Fruit fly (Drosophila melanogaster): Measurements from ENCODE around the gene Doc3.

The Doc3 gene

DNA sequence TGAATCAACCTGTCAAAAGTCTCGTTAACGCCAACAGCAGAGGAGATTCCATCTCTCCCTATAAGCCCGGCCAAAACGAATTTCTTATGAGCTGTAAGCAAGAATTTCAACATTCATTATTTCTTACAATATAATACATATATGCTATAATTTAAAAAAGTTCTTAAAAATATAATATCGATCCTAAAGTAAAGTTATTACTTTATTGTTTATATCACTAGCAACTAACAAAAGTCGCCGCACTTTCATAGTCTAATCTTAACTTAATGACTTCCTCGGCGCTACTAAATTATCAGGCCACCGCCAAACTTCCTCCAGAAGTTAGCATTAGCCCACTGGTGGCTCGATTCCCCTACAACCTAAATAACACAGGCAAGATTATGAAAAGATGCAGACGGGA is 28.5 kb downstream of the Doc3 start (continued):
- no peak for TF ChIP-seq jing (GFP tag; optimal IDR thresholded peaks at IDR 0.05)
- no peak for TF ChIP-seq B-H2 (GFP tag; optimal IDR thresholded peaks at IDR 0.05)
- peak; percentile 50 for TF ChIP-seq CG2712 (tag; optimal IDR thresholded peaks at IDR 0.05)
- TF ChIP-seq Sox102F (GFP tag; optimal IDR thresholded peaks at IDR 0.05): peak; percentile 38
- no peak for TF ChIP-seq E2f2 (GFP tag; IDR thresholded peaks at IDR 0.05)
- no peak for TF ChIP-seq CG31224 (GFP tag; IDR thresholded peaks at IDR 0.05)
- no peak for TF ChIP-seq Tbp (GFP tag; optimal IDR thresholded peaks at IDR 0.05)
- peak; percentile 3 for TF ChIP-seq ATbp (GFP tag; optimal IDR thresholded peaks at IDR 0.05)
- no peak for TF ChIP-seq dm (GFP tag; optimal IDR thresholded peaks at IDR 0.05)
- TF ChIP-seq nmo (GFP tag; optimal IDR thresholded peaks at IDR 0.05): peak; percentile 60
- no peak for TF ChIP-seq Gug (GFP tag; IDR thresholded peaks at IDR 0.05)
- peak; percentile 64 for TF ChIP-seq dmrt99B (tag; optimal IDR thresholded peaks at IDR 0.05)
- no peak for TF ChIP-seq CG30431 (GFP tag; optimal IDR thresholded peaks at IDR 0.05)
- no peak for TF ChIP-seq dpn (GFP tag; optimal IDR thresholded peaks at IDR 0.05)
- no peak for TF ChIP-seq schlank (tag; optimal IDR thresholded peaks at IDR 0.05)
- TF ChIP-seq lbe (GFP tag; optimal IDR thresholded peaks at IDR 0.05): peak; percentile 19
- no peak for TF ChIP-seq Trl (optimal IDR thresholded peaks at IDR 0.05)
- TF ChIP-seq Trl (GFP tag; optimal IDR thresholded peaks at IDR 0.05): no peak
- TF ChIP-seq CG6854 (GFP tag; optimal IDR thresholded peaks at IDR 0.05): no peak
- TF ChIP-seq CG14050 (GFP tag; IDR thresholded peaks at IDR 0.05): no peak
- no peak for TF ChIP-seq CG2120 (GFP tag; optimal IDR thresholded peaks at IDR 0.05)
- no peak for TF ChIP-seq Fer2 (tag; optimal IDR thresholded peaks at IDR 0.05)
- no peak for TF ChIP-seq Six4 (GFP tag; optimal IDR thresholded peaks at IDR 0.05)
- TF ChIP-seq CG18262 (tag; optimal IDR thresholded peaks at IDR 0.05): peak; percentile 56
- no peak for TF ChIP-seq Rfx (GFP tag; IDR thresholded peaks at IDR 0.05)
- TF ChIP-seq Xrp1 (GFP tag; IDR thresholded peaks at IDR 0.05): 0 out of 2 replicates have a peak, but pooled peaks have one; percentile 24
- TF ChIP-seq croc (GFP tag; conservative IDR thresholded peaks at IDR 0.05): peak; percentile 28; the same call in 1 of the 3 replicates
- TF ChIP-seq Med (GFP tag): peak; percentile 34
- TF ChIP-seq CG18599 (GFP tag; optimal IDR thresholded peaks at IDR 0.05): no peak
- TF ChIP-seq CG10462 (GFP tag; optimal IDR thresholded peaks at IDR 0.05): no peak
- no peak for TF ChIP-seq onecut (GFP tag; IDR thresholded peaks at IDR 0.05)
- peak; percentile 34 for TF ChIP-seq CG13424 (tag; optimal IDR thresholded peaks at IDR 0.05)
- no peak for TF ChIP-seq CG16779 (GFP tag; IDR thresholded peaks at IDR 0.05)
- no peak for TF ChIP-seq ken (GFP tag; IDR thresholded peaks at IDR 0.05)
- TF ChIP-seq ems (GFP tag; optimal IDR thresholded peaks at IDR 0.05): no peak
- no peak for TF ChIP-seq CG2875 (GFP tag; optimal IDR thresholded peaks at IDR 0.05)
- TF ChIP-seq fd102C (GFP tag; optimal IDR thresholded peaks at IDR 0.05): no peak
- peak; percentile 48 for TF ChIP-seq phol (tag; optimal IDR thresholded peaks at IDR 0.05)
- TF ChIP-seq CG33213 (GFP tag; optimal IDR thresholded peaks at IDR 0.05): no peak
- TF ChIP-seq twi (tag; optimal IDR thresholded peaks at IDR 0.05): no peak
- no peak for TF ChIP-seq CG15514 (GFP tag; optimal IDR thresholded peaks at IDR 0.05)
- TF ChIP-seq mam (GFP tag; optimal IDR thresholded peaks at IDR 0.05): no peak
- peak; percentile 18; the same call in 1 of the 2 replicates for TF ChIP-seq lmd (GFP tag; IDR thresholded peaks at IDR 0.05)
- no peak for TF ChIP-seq insv (GFP tag; optimal IDR thresholded peaks at IDR 0.05)
- TF ChIP-seq ab (GFP tag; optimal IDR thresholded peaks at IDR 0.05): no peak
- no peak for TF ChIP-seq Hr3 (GFP tag; optimal IDR thresholded peaks at IDR 0.05)
- peak; percentile 15 for TF ChIP-seq Abd-B (GFP tag; optimal IDR thresholded peaks at IDR 0.05)
- peak; percentile 60 for TF ChIP-seq CG11504 (tag; optimal IDR thresholded peaks at IDR 0.05)
- TF ChIP-seq CG15601 (tag; optimal IDR thresholded peaks at IDR 0.05): peak; percentile 34
- no peak for TF ChIP-seq gsb-n (tag; optimal IDR thresholded peaks at IDR 0.05)
- no peak for TF ChIP-seq kay (GFP tag; optimal IDR thresholded peaks at IDR 0.05)
- no peak for TF ChIP-seq kni (GFP tag; optimal IDR thresholded peaks at IDR 0.05)

All from whole organism, embryonic.